Fruit fly (Drosophila melanogaster): ENCODE measurements around the gene CG6276.

DNA sequence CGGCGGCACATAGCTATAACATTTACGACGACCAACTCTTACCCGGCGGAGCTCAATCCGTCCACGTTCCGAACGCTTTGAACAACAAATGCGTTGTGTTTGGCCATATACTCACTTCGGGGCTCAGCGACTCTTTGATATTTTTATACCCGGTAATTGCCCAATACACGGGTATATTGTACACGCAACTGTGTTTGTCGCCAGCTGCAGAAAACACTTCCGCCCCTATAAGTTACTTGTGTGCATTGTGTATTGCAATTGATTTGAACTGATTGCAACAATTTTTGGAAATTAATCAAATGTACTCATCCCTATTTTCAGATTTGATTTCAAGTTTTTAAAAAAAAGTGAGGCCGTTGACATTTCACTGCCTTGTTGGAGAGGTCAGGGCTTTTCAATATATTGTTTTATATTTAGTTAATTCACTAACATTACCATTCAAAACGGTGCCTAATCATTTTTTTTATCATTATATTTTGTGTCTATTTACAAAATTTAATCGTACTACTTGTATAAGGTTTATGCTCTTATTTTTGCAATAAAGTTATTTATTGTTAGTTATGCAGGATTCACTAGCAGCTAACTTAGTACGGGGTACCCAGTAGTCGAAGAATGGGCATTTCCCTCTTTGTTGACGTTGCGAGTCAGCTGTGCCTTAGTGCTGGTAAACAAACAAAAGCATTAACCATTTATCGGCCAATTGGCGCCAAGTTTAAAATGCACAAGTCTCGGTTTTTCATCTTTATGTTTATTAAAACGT is 23.2 kb upstream of the CG6276 start, which contains the start of gene Nagk:
- TF ChIP-seq CG32121 (GFP tag; IDR thresholded peaks at IDR 0.05) = no peak
- peak; percentile 64 for TF ChIP-seq Snoo (tag; optimal IDR thresholded peaks at IDR 0.05)
- TF ChIP-seq Pif1B (GFP tag; optimal IDR thresholded peaks at IDR 0.05) = no peak
- TF ChIP-seq Pif1A (GFP tag; optimal IDR thresholded peaks at IDR 0.05) = no peak
- TF ChIP-seq CG4496 (GFP tag; IDR thresholded peaks at IDR 0.05) = peak; percentile 34; the same call in 1 of the 3 replicates
- TF ChIP-seq CG12605 (GFP tag; IDR thresholded peaks at IDR 0.05) = 0 out of 2 replicates have a peak, but pooled peaks have one; percentile 6
- no peak for TF ChIP-seq rn (GFP tag; IDR thresholded peaks at IDR 0.05)

Measured in whole organism, pupa.